Worm (Caenorhabditis elegans) whole organism, young adult: Measurements from ENCODE around the gene fem-3.

Experiments used
- B0261.1 ChIP-seq: sonication (generic microtip); optimal IDR thresholded peaks from 2 replicates; lab custom pipeline; 2016; ENCODE audit warnings: mild to moderate bottlenecking, missing genetic modification characterization, moderate library complexity, missing compliant biosample characterization
- F33H1.4 ChIP-seq: fragments of 200-800 bp; sonication (Bioruptor generic); IDR thresholded peaks from 2 replicates; pipeline ENCODE4 v1.3.6; 2022; ENCODE audit warnings: missing genetic modification reagents, missing genetic modification characterization, missing compliant biosample characterization
- F55B11.4 ChIP-seq: sonication (generic microtip); optimal IDR thresholded peaks from 2 replicates; lab custom pipeline; 2016; ENCODE audit warnings: missing compliant biosample characterization, missing genetic modification characterization, borderline replicate concordance; ENCODE audit not compliant: insufficient read depth
- attf-5 ChIP-seq: fragments of 200-800 bp; sonication (Bioruptor generic); optimal IDR thresholded peaks from 2 replicates; lab custom pipeline; 2018; ENCODE audit warnings: mild to moderate bottlenecking, missing genetic modification characterization, missing compliant biosample characterization
- cebp-1 ChIP-seq, 2 experiments: fragments of 200-800 bp in 1 of 2; sonication (Bioruptor generic) in 1 of 2; sonication (generic microtip) in 1 of 2; IDR thresholded peaks in 1 of 2; optimal IDR thresholded peaks in 1 of 2; 2 replicates each; pipeline versions ENCODE4 v1.3.6 to Lab custom; 2017 to 2022; ENCODE audit warnings: missing compliant biosample characterization in 2 of 2, missing genetic modification characterization in 2 of 2, mild to moderate bottlenecking in 1 of 2, missing genetic modification reagents in 1 of 2, moderate library complexity in 1 of 2
- egl-44 ChIP-seq: fragments of 200-800 bp; sonication (Bioruptor generic); IDR thresholded peaks from 2 replicates; pipeline ENCODE4 v1.3.6; 2022; ENCODE audit warnings: missing genetic modification reagents, missing genetic modification characterization, missing compliant biosample characterization
- sdz-38 ChIP-seq: sonication (generic microtip); optimal IDR thresholded peaks from 2 replicates; lab custom pipeline; 2016; ENCODE audit warnings: missing genotype, missing genetic modification characterization, missing compliant biosample characterization
- unc-62 ChIP-seq: fragments of 150-350 bp; optimal IDR thresholded peaks from 2 replicates; lab custom pipeline; 2014; ENCODE audit warnings: missing biosample characterization, missing genetic modification reagents, missing genetic modification characterization
- ztf-18 ChIP-seq: sonication (generic microtip); optimal IDR thresholded peaks from 2 replicates; lab custom pipeline; 2016; ENCODE audit warnings: missing genotype, mild to moderate bottlenecking, missing genetic modification characterization, missing compliant biosample characterization

DNA sequence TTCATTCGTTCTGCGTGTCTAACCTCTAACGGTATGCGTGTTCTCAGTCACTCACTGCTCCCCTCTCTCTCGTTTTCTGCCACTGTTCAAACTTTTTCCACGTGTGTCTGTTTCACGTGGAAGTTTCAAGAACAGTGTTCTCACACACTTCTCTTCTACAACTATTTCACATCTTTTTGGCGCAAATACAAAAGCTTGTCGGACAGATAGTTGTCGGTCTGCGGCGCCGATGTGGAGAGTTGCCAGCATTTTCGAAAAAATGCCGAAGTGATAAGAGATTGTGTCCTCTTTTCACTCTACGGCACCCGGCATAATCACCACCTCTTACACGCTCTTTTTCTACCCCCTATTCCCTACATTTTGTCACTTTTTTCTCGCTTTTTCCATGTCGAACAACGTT lies 13.6 kb downstream of the fem-3 start:
- TF ChIP-seq attf-5 (GFP tag; lab: Kevin White, UChicago): peak; percentile 25
- TF ChIP-seq ztf-18 (tag; lab: Kevin White, UChicago): no peak
- TF ChIP-seq B0261.1 (tag; lab: Kevin White, UChicago): no peak
- no peak for TF ChIP-seq egl-44 (GFP tag; lab: Robert Waterston, UW)
- TF ChIP-seq F33H1.4 (GFP tag; lab: Robert Waterston, UW): no peak
- no peak for TF ChIP-seq unc-62 (GFP tag; lab: Kevin White, UChicago)
- TF ChIP-seq F55B11.4 (tag; lab: Kevin White, UChicago): no peak
- TF ChIP-seq sdz-38 (tag; lab: Kevin White, UChicago): no peak
- no peak for TF ChIP-seq cebp-1 (GFP tag; IDR thresholded peaks at IDR 0.05; lab: Robert Waterston, UW)
- TF ChIP-seq cebp-1 (tag; optimal IDR thresholded peaks at IDR 0.05; lab: Kevin White, UChicago): no peak
